Fruit fly (Drosophila melanogaster): ENCODE data around the gene z.

Gene z

DNA sequence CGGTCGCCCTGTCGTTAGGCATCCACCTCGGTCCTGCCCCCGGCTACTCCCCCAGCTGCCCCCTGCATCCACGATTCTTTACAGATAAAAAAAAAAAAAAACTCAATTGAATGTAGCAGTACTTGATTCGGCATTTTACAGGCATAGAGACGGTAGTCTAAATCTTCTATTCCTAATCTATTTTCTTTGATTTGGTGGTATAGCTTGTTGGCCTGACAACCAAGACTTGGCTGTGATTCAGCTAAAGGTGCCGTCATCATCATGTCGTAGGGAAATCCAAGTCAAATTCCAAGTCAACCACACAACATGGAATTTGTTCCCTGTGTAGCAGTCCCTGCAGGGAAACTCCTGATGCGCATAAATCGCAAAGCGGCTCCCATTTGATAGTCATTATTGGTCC is 5.2 kb downstream of the z start:
- peak; percentile 88 for TF ChIP-seq svp (GFP tag)
- peak; percentile 55 for TF ChIP-seq CG3919 (GFP tag; optimal IDR thresholded peaks at IDR 0.05)
- TF ChIP-seq Ets21C (GFP tag; optimal IDR thresholded peaks at IDR 0.05) = peak; percentile 67
- peak; percentile 57 for TF ChIP-seq CG6792 (GFP tag; optimal IDR thresholded peaks at IDR 0.05)
- peak; percentile 77 for TF ChIP-seq Sox14 (GFP tag; optimal IDR thresholded peaks at IDR 0.05)
- peak; percentile 60 for TF ChIP-seq Ets96B (tag; optimal IDR thresholded peaks at IDR 0.05)
- TF ChIP-seq CG6276 (GFP tag; optimal IDR thresholded peaks at IDR 0.05) = no peak
- peak; percentile 82 for TF ChIP-seq Hr39 (GFP tag; optimal IDR thresholded peaks at IDR 0.05)
- peak in 1 of 2 experiments; percentile 13 for TF ChIP-seq salr (GFP tag; optimal IDR thresholded peaks at IDR 0.05)
- peak; percentile 81 for TF ChIP-seq cyc (GFP tag; optimal IDR thresholded peaks at IDR 0.05)
- peak; percentile 81 for TF ChIP-seq esn (GFP tag; optimal IDR thresholded peaks at IDR 0.05)
- TF ChIP-seq CG32006 (GFP tag; optimal IDR thresholded peaks at IDR 0.05) = peak; percentile 38
- TF ChIP-seq fkh (GFP tag; optimal IDR thresholded peaks at IDR 0.05) = no peak
- peak; percentile 76 for TF ChIP-seq Sox102F (GFP tag; optimal IDR thresholded peaks at IDR 0.05)
- TF ChIP-seq CG16779 (tag; optimal IDR thresholded peaks at IDR 0.05) = no peak
- TF ChIP-seq CG6163 (GFP tag; IDR thresholded peaks at IDR 0.05) = 0 out of 3 replicates have a peak, but pooled peaks have one; percentile 22
- TF ChIP-seq Eip75B (GFP tag; optimal IDR thresholded peaks at IDR 0.05) = peak; percentile 56
- no peak for TF ChIP-seq pdm3 (GFP tag; optimal IDR thresholded peaks at IDR 0.05)
- peak; percentile 17 for TF ChIP-seq CG8319 (GFP tag; optimal IDR thresholded peaks at IDR 0.05)
- TF ChIP-seq net (GFP tag; optimal IDR thresholded peaks at IDR 0.05) = peak; percentile 32
- no peak for TF ChIP-seq Gug (GFP tag; IDR thresholded peaks at IDR 0.05)
- TF ChIP-seq topi (GFP tag; optimal IDR thresholded peaks at IDR 0.05) = peak; percentile 83
- TF ChIP-seq Smox (GFP tag; optimal IDR thresholded peaks at IDR 0.05) = peak; percentile 77
- peak; percentile 60 for TF ChIP-seq CG10669 (GFP tag; optimal IDR thresholded peaks at IDR 0.05)
- TF ChIP-seq Blimp-1 (GFP tag; optimal IDR thresholded peaks at IDR 0.05) = peak; percentile 57
- TF ChIP-seq CG11902 (GFP tag; optimal IDR thresholded peaks at IDR 0.05) = peak; percentile 23
- peak; percentile 87 for TF ChIP-seq Met (GFP tag; optimal IDR thresholded peaks at IDR 0.05)
- TF ChIP-seq fd85E (GFP tag; optimal IDR thresholded peaks at IDR 0.05) = no peak
- TF ChIP-seq lz (GFP tag; optimal IDR thresholded peaks at IDR 0.05) = peak; percentile 77
- peak; percentile 85 for TF ChIP-seq Eip78C (GFP tag)
- peak; percentile 7 for TF ChIP-seq CG1621 (tag; optimal IDR thresholded peaks at IDR 0.05)
- no peak for TF ChIP-seq CG11294 (GFP tag; IDR thresholded peaks at IDR 0.05)
- no peak for TF ChIP-seq dsx (GFP tag; optimal IDR thresholded peaks at IDR 0.05; ENCODE audit: poor library complexity, severe bottlenecking)
- peak; percentile 30 for TF ChIP-seq CG11762 (GFP tag; optimal IDR thresholded peaks at IDR 0.05; ENCODE audit: insufficient read depth)
- TF ChIP-seq CG8119 (GFP tag; IDR thresholded peaks at IDR 0.05) = peak; percentile 23; the same call in 1 of the 3 replicates
- TF ChIP-seq Sox15 (GFP tag; optimal IDR thresholded peaks at IDR 0.05) = peak; percentile 20
- TF ChIP-seq fd59A (GFP tag; optimal IDR thresholded peaks at IDR 0.05) = peak; percentile 70
- no peak for TF ChIP-seq Hr4 (GFP tag; optimal IDR thresholded peaks at IDR 0.05)
- TF ChIP-seq vri (GFP tag; optimal IDR thresholded peaks at IDR 0.05) = no peak
- TF ChIP-seq eg (GFP tag; IDR thresholded peaks at IDR 0.05) = no peak
- TF ChIP-seq CG10631 (GFP tag; optimal IDR thresholded peaks at IDR 0.05) = peak; percentile 61
- peak; percentile 56 for TF ChIP-seq CG34406 (GFP tag; optimal IDR thresholded peaks at IDR 0.05)
- peak; percentile 66 for TF ChIP-seq CG3032 (tag; optimal IDR thresholded peaks at IDR 0.05)
- TF ChIP-seq ss (GFP tag; optimal IDR thresholded peaks at IDR 0.05) = peak in 1 of 2 experiments; percentile 32
- no peak for TF ChIP-seq CG6854 (GFP tag; optimal IDR thresholded peaks at IDR 0.05)
- peak; percentile 58 for TF ChIP-seq acj6 (GFP tag; optimal IDR thresholded peaks at IDR 0.05)
- TF ChIP-seq Hr38 (GFP tag; optimal IDR thresholded peaks at IDR 0.05) = no peak
- TF ChIP-seq achi (GFP tag; optimal IDR thresholded peaks at IDR 0.05) = peak; percentile 65
- no peak for TF ChIP-seq CG8632 (GFP tag; optimal IDR thresholded peaks at IDR 0.05)
- TF ChIP-seq CG9139 (GFP tag; optimal IDR thresholded peaks at IDR 0.05) = no peak
- TF ChIP-seq CG4318 (GFP tag; optimal IDR thresholded peaks at IDR 0.05) = no peak
- no peak for TF ChIP-seq OdsH (GFP tag; optimal IDR thresholded peaks at IDR 0.05)
- TF ChIP-seq CG31627 (GFP tag; optimal IDR thresholded peaks at IDR 0.05) = peak; percentile 78
